Worm (Caenorhabditis elegans) whole organism, mixed stage, embryonic: ENCODE measurements around the gene K08B4.7.

Source experiments
- lin-13 ChIP-seq: fragments of 150-350 bp; optimal IDR thresholded peaks from 2 replicates; lab custom pipeline; 2014; ENCODE audit warnings: missing biosample characterization, missing genetic modification characterization
- nhr-237 ChIP-seq: fragments of 150-350 bp; optimal IDR thresholded peaks from 2 replicates; lab custom pipeline; 2014; ENCODE audit warnings: missing biosample characterization, missing genetic modification characterization
- unc-39 ChIP-seq: fragments of 150-350 bp; optimal IDR thresholded peaks from 2 replicates; lab custom pipeline; 2014; ENCODE audit warnings: missing biosample characterization, missing genetic modification characterization
- unc-62 ChIP-seq: fragments of 150-350 bp; optimal IDR thresholded peaks from 2 replicates; lab custom pipeline; 2014; ENCODE audit warnings: missing biosample characterization, missing genetic modification reagents, missing genetic modification characterization

DNA sequence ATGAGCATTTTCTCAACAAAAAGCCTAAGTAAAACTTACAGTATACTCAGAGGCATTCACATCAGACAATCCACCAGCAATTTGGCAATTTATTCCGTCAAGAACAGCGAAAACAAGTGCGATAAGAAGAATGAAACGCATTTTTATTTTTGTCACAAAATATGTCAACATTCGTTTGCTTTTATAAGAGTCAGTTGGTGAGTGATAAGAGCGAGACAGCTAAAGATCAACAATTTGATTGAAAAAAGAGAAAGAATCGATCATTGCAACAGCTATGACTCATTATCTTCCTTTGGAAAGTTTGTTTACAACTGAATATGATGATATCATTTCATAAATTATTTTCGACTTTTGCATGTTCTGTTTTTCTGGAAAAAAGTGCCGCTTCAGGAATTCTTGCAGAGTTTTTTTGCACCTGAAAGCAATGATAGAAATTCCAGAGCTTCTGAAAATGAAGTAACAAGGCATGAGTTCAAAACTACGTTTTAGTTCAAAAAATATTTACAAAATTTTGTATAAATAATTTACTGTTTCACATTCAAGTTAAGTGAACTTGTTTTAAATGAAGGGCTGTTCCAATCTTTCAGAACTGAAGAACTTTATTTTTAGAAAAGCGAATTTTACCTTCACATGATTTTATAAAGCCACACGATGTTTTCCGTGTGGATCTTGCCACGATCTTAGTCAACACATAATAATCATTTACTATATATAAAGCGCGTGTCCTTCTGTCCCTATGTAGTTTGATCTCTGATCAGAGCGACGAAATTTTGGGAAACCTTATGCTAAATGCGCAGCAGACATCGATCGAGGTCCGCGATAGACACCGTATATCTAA is 1.5 kb upstream of the K08B4.7 start, which contains the start of gene cpi-1:
- TF ChIP-seq unc-62 (no peak), nhr-237 (tag; lab: Kevin White, UChicago) (no peak), lin-13 (tag; lab: Kevin White, UChicago) (no peak), unc-39 (no peak)
